Fruit fly (Drosophila melanogaster): ENCODE results near the gene CG12522.

dm6 chr3L:11145065-11145464 is 37.0 kb downstream of the CG12522 start:
- TF ChIP-seq h (optimal IDR thresholded peaks at IDR 0.05) = no peak
- TF ChIP-seq insv (optimal IDR thresholded peaks at IDR 0.05) = no peak
- TF ChIP-seq Sin3A (optimal IDR thresholded peaks at IDR 0.05) = no peak
- TF ChIP-seq Myc (optimal IDR thresholded peaks at IDR 0.05) = no peak
